Worm (Caenorhabditis elegans): ENCODE measurements around the gene cid-1.

Gene cid-1

ce11 chrIII:5173622-5174021 is at the start of gene cid-1:
TSS of gene cid-1 (plus strand) at chrIII:5173922.
- TF ChIP-seq W03F9.2 (tag; optimal IDR thresholded peaks at IDR 0.05), result no peak
- no peak for TF ChIP-seq him-1 (tag; optimal IDR thresholded peaks at IDR 0.05)
- TF ChIP-seq dao-5 (tag; optimal IDR thresholded peaks at IDR 0.05), result no peak

ce11 chrIII:5124385-5124784 is 49.3 kb upstream of the cid-1 start:
- no peak for TF ChIP-seq dao-5 (tag; optimal IDR thresholded peaks at IDR 0.05)
- TF ChIP-seq him-1 (tag; optimal IDR thresholded peaks at IDR 0.05), result no peak
- TF ChIP-seq W03F9.2 (tag; optimal IDR thresholded peaks at IDR 0.05), result no peak

DNA sequence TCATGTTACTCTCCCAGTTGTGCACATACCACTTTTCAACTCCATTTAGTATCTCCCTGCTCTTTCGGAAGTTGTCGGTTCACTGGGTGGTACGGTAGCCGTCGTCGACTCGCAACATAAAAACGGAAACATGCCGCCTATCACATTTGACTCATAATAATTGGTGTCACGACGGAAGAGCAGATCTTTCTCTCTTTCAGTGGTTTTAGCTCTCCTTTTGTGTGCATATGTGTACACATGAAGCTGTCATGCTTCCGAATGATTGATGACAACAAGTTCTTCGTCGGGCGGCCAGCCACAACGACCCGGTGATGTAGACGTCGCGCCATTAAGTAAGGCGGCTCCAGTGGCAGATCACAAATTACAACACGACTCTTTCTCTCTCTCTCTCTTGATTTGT is 48.0 kb upstream of the cid-1 start:
- no peak for TF ChIP-seq W03F9.2 (tag; optimal IDR thresholded peaks at IDR 0.05)
- no peak for TF ChIP-seq him-1 (tag; optimal IDR thresholded peaks at IDR 0.05)
- TF ChIP-seq dao-5 (tag; optimal IDR thresholded peaks at IDR 0.05), result no peak

ce11 chrIII:5126988-5127387 is 46.7 kb upstream of the cid-1 start:
- TF ChIP-seq dao-5 (tag; optimal IDR thresholded peaks at IDR 0.05) (no peak), him-1 (tag; optimal IDR thresholded peaks at IDR 0.05) (no peak), W03F9.2 (tag; optimal IDR thresholded peaks at IDR 0.05) (no peak)

- TF ChIP-seq W03F9.2 (tag; optimal IDR thresholded peaks at IDR 0.05) (no peak), dao-5 (tag; optimal IDR thresholded peaks at IDR 0.05) (no peak), him-1 (tag; optimal IDR thresholded peaks at IDR 0.05) (no peak)
Measured at ce11 chrIII:5129261-5129660, 44.5 kb upstream of the cid-1 start.

- TF ChIP-seq him-1 (tag; optimal IDR thresholded peaks at IDR 0.05) (no peak), dao-5 (tag; optimal IDR thresholded peaks at IDR 0.05) (no peak), W03F9.2 (tag; optimal IDR thresholded peaks at IDR 0.05) (no peak)
Measured at ce11 chrIII:5130654-5131053, 43.1 kb upstream of the cid-1 start.

DNA sequence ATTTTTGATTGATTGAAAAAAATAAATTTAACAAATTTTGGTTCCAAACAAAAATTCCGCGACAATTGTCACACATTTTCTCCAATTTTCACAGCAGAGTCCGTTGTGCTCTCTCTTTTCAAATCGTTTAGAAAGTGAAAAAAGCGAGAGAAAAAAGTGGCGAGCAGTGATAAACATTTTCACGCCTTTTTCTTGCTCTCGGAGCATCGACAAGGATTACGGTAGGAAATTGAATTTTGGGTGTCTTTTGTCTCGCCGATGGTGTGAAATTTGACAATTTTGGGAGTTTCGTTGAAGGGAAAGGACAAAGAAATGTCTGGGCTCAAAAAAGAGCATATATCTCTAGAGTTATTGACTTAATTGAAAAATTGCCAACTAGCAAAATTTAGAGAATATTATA is 39.2 kb upstream of the cid-1 start:
- TF ChIP-seq him-1 (tag; optimal IDR thresholded peaks at IDR 0.05) (no peak), dao-5 (tag; optimal IDR thresholded peaks at IDR 0.05) (no peak), W03F9.2 (tag; optimal IDR thresholded peaks at IDR 0.05) (no peak)

ce11 chrIII:5136033-5136597 is 37.6 kb upstream of the cid-1 start, which contains the start of gene tbx-2:
TSS of gene tbx-2 (minus strand) at chrIII:5136296.
- TF ChIP-seq W03F9.2 (tag; optimal IDR thresholded peaks at IDR 0.05) (no peak), dao-5 (tag; optimal IDR thresholded peaks at IDR 0.05) (no peak), him-1 (tag; optimal IDR thresholded peaks at IDR 0.05) (no peak)

DNA sequence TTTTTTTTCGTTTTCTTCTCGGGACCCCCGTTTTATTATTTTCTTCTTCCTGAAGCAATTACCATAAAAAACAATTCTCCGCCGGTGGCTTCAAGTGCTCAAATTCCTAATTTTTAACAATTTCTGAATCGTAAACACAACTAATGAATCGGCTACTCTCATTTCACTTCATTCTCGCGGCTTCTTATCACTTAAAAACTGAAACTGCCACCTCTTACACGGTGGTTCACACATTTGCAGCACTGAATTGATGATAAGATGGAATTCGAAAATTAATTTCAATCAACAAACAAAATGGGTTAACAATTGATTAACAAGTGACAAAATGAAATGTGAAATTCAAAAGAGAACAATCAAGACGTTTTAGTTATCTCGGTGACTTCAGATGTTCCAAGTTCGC is 36.6 kb upstream of the cid-1 start:
- TF ChIP-seq him-1 (tag; optimal IDR thresholded peaks at IDR 0.05), result no peak

DNA sequence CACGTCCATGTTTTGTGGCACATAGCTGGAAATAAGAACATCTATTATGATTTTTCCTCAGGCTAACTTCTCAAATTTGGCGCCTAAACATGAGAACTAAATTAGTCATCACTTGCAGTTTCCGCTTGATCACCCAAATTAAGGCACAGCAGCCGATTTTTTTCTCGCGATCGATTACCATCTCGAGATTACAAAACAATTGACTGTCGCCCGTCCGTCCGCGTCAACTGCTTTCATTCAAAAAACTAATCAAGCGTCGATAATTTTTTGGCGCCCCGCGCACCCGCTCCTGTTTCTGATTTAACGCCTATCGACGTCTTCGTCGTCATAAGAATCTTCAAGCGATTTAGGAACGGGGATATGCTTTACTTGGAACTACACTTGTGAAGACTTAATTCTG is 36.0 kb upstream of the cid-1 start:
- TF ChIP-seq W03F9.2 (tag; optimal IDR thresholded peaks at IDR 0.05) (no peak), dao-5 (tag; optimal IDR thresholded peaks at IDR 0.05) (no peak), him-1 (tag; optimal IDR thresholded peaks at IDR 0.05) (no peak)

DNA sequence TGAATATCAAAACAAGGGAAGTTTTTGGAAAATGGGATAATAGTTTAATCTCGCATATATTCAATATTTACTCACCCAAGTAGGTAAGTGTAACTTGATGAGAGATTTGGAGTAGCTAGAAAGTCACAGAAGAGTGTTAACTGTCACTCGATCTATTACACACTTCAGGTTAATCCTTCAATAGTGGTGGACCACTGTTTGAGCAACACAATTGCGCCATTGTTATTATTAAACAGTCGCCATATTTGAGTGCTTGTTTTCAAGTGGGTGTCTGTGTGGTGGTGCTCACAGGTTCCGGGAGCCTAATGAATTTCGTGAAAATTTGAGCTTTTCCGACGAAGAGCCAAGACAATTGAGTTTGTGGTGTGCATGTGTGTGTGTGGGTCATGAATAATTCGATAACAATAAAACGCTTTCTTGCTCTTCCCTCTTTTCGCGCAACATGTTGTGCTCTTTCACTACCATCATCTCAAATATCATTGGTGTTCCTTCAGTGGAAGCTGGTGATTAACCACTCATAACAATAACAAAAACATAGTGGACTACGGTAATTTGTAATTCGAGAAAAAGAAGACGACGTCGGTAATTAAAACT is 34.7 kb upstream of the cid-1 start:
- no peak for TF ChIP-seq him-1 (tag; optimal IDR thresholded peaks at IDR 0.05)
- no peak for TF ChIP-seq W03F9.2 (tag; optimal IDR thresholded peaks at IDR 0.05)
- TF ChIP-seq dao-5 (tag; optimal IDR thresholded peaks at IDR 0.05), result no peak

ce11 chrIII:5139768-5140167 is 34.0 kb upstream of the cid-1 start:
- no peak for TF ChIP-seq dao-5 (tag; optimal IDR thresholded peaks at IDR 0.05)
- no peak for TF ChIP-seq him-1 (tag; optimal IDR thresholded peaks at IDR 0.05)
- TF ChIP-seq W03F9.2 (tag; optimal IDR thresholded peaks at IDR 0.05), result no peak

- no peak for TF ChIP-seq dao-5 (tag; optimal IDR thresholded peaks at IDR 0.05)
- TF ChIP-seq him-1 (tag; optimal IDR thresholded peaks at IDR 0.05), result no peak
- no peak for TF ChIP-seq W03F9.2 (tag; optimal IDR thresholded peaks at IDR 0.05)
Measured at ce11 chrIII:5140559-5140958, 33.2 kb upstream of the cid-1 start.

ce11 chrIII:5141935-5142334 is 31.8 kb upstream of the cid-1 start:
- TF ChIP-seq dao-5 (tag; optimal IDR thresholded peaks at IDR 0.05), result no peak
- no peak for TF ChIP-seq W03F9.2 (tag; optimal IDR thresholded peaks at IDR 0.05)
- no peak for TF ChIP-seq him-1 (tag; optimal IDR thresholded peaks at IDR 0.05)

DNA sequence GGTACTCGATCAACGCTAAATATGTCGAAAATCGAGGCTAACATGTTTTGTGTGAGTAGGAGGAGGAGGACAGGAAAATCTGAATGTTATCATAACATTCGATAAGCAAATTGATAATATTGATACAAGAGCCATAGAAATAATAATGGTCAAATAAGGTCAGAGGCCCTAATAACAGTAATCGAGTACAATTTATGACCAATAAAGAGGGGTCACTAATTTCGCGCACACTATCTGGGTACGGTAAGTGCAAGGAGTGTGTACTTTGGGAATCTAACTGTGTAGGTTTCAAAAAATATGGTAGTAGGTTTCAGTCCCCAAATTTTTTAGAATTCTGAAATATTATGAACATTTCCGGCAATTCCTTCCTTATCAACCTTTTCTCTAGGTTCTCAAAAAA is 30.2 kb upstream of the cid-1 start:
- TF ChIP-seq him-1 (tag; optimal IDR thresholded peaks at IDR 0.05) (no peak), dao-5 (tag; optimal IDR thresholded peaks at IDR 0.05) (no peak), W03F9.2 (tag; optimal IDR thresholded peaks at IDR 0.05) (no peak)

Data from whole organism, L4/young adult.